Fruit fly (Drosophila melanogaster) whole organism, embryonic: ENCODE results near the gene CG13028.
A peak's percentile ranks its signal among the peaks of the same experiment; 100 is the strongest.

Experiments used
- B-H1 ChIP-seq: fragments of 200-800 bp; sonication (Bioruptor generic); IDR thresholded peaks from 3 replicates; pipeline ENCODE4 v1.3.6; 2022; ENCODE audit warnings: missing biosample characterization, missing genetic modification characterization
- CG10321 ChIP-seq: fragments of 200-800 bp; sonication (Bioruptor generic); IDR thresholded peaks from 2 replicates; pipeline ENCODE4 v1.3.6; 2022; ENCODE audit warnings: missing biosample characterization, missing genetic modification characterization
- CG10366 ChIP-seq: fragments of 200-800 bp; sonication (Bioruptor generic); IDR thresholded peaks from 2 replicates; pipeline ENCODE4 v1.3.6; 2022; ENCODE audit warnings: missing biosample characterization, missing genetic modification characterization
- CG12659 ChIP-seq: fragments of 200-800 bp; sonication (Bioruptor generic); optimal IDR thresholded peaks from 3 replicates; lab custom pipeline; 2017; ENCODE audit warnings: mild to moderate bottlenecking, missing biosample characterization, missing genetic modification reagents, missing genetic modification characterization
- CG12942 ChIP-seq: fragments of 200-800 bp; sonication (Bioruptor generic); optimal IDR thresholded peaks from 3 replicates; lab custom pipeline; 2016; ENCODE audit warnings: missing biosample characterization, missing genetic modification characterization
- CG14441 ChIP-seq: fragments of 200-800 bp; sonication (Bioruptor generic); IDR thresholded peaks from 2 replicates; pipeline ENCODE4 v1.3.6; 2022; ENCODE audit warnings: missing biosample characterization, missing genetic modification characterization
- CG15601 ChIP-seq: fragments of 200-800 bp; sonication (Bioruptor generic); optimal IDR thresholded peaks from 3 replicates; lab custom pipeline; 2019; ENCODE audit warnings: missing biosample characterization, mild to moderate bottlenecking, missing genetic modification characterization, moderate library complexity
- CG1647 ChIP-seq: fragments of 200-800 bp; sonication (Bioruptor generic); optimal IDR thresholded peaks from 3 replicates; lab custom pipeline; 2016; ENCODE audit warnings: missing biosample characterization, missing genetic modification characterization
- CG16813 ChIP-seq: fragments of 200-800 bp; sonication (Bioruptor generic); IDR thresholded peaks from 3 replicates; pipeline ENCODE4 v1.3.6; 2022; ENCODE audit warnings: missing biosample characterization, missing genetic modification characterization; ENCODE audit not compliant: partially characterized antibody
- CG2678 ChIP-seq: fragments of 200-800 bp; sonication (Bioruptor generic); optimal IDR thresholded peaks from 3 replicates; lab custom pipeline; 2019; ENCODE audit warnings: missing biosample characterization, mild to moderate bottlenecking, missing genetic modification characterization, moderate library complexity
- CG2712 ChIP-seq: fragments of 200-800 bp; optimal IDR thresholded peaks from 3 replicates; lab custom pipeline; 2019; ENCODE audit warnings: missing biosample characterization, mild to moderate bottlenecking, missing genetic modification characterization, moderate library complexity
- CG4404 ChIP-seq: fragments of 200-800 bp; sonication (Bioruptor generic); IDR thresholded peaks from 2 replicates; pipeline ENCODE4 v1.3.6; 2022; ENCODE audit warnings: missing biosample characterization, missing genetic modification characterization
- CG7839 ChIP-seq: fragments of 200-800 bp; sonication (Bioruptor generic); optimal IDR thresholded peaks from 3 replicates; lab custom pipeline; 2018; ENCODE audit warnings: missing biosample characterization, mild to moderate bottlenecking, missing genetic modification characterization, moderate library complexity
- CG7987 ChIP-seq: fragments of 200-800 bp; sonication (Bioruptor generic); optimal IDR thresholded peaks from 2 replicates; lab custom pipeline; 2018; ENCODE audit warnings: missing biosample characterization, mild to moderate bottlenecking, missing genetic modification characterization, moderate library complexity
- CG8281 ChIP-seq: fragments of 200-800 bp; sonication (Bioruptor generic); optimal IDR thresholded peaks from 2 replicates; lab custom pipeline; 2018; ENCODE audit warnings: missing biosample characterization, mild to moderate bottlenecking, missing genetic modification characterization, moderate library complexity
- CG8944 ChIP-seq: fragments of 200-800 bp; sonication (Bioruptor generic); optimal IDR thresholded peaks from 3 replicates; lab custom pipeline; 2016; ENCODE audit warnings: missing biosample characterization, missing genetic modification characterization
- CG9727 ChIP-seq: fragments of 200-800 bp; sonication (Bioruptor generic); optimal IDR thresholded peaks from 3 replicates; lab custom pipeline; 2017; ENCODE audit warnings: missing biosample characterization, mild to moderate bottlenecking, missing genetic modification characterization
- CrebB ChIP-seq: fragments of 200-800 bp; sonication (Bioruptor generic); optimal IDR thresholded peaks from 3 replicates; lab custom pipeline; 2018; ENCODE audit warnings: missing biosample characterization, mild to moderate bottlenecking, missing genetic modification characterization
- D19A ChIP-seq: fragments of 200-800 bp; optimal IDR thresholded peaks from 3 replicates; lab custom pipeline; 2019; ENCODE audit warnings: missing biosample characterization, mild to moderate bottlenecking, missing genetic modification characterization, moderate library complexity
- Dad ChIP-seq: fragments of 200-800 bp; sonication (Bioruptor generic); optimal IDR thresholded peaks from 3 replicates; lab custom pipeline; 2016; ENCODE audit warnings: missing biosample characterization, missing genetic modification characterization
- Dip2 ChIP-seq: fragments of 200-800 bp; sonication (Bioruptor generic); IDR thresholded peaks from 2 replicates; pipeline ENCODE4 v1.3.6; 2022; ENCODE audit warnings: missing biosample characterization, missing genetic modification characterization
- Dp ChIP-seq: fragments of 200-800 bp; sonication (Bioruptor generic); optimal IDR thresholded peaks from 2 replicates; lab custom pipeline; 2018; ENCODE audit warnings: missing biosample characterization, mild to moderate bottlenecking, missing genetic modification characterization, moderate library complexity
- Drgx ChIP-seq: fragments of 200-800 bp; sonication (Bioruptor generic); IDR thresholded peaks from 2 replicates; pipeline ENCODE4 v1.3.6; 2022; ENCODE audit warnings: missing biosample characterization, missing genetic modification characterization
- Gsc ChIP-seq: fragments of 200-800 bp; sonication (Bioruptor generic); IDR thresholded peaks from 2 replicates; pipeline ENCODE4 v1.3.6; 2022; ENCODE audit warnings: missing biosample characterization, missing genetic modification characterization
- Lhr ChIP-seq: fragments of 200-800 bp; sonication (Bioruptor generic); optimal IDR thresholded peaks from 3 replicates; lab custom pipeline; 2017; ENCODE audit warnings: mild to moderate bottlenecking, missing biosample characterization, missing genetic modification reagents, missing genetic modification characterization
- Mrtf ChIP-seq: fragments of 200-800 bp; sonication (Bioruptor generic); IDR thresholded peaks from 3 replicates; pipeline ENCODE4 v1.3.6; 2022; ENCODE audit warnings: missing biosample characterization, missing genetic modification characterization
- NC2α ChIP-seq: fragments of 200-800 bp; sonication (Bioruptor generic); optimal IDR thresholded peaks from 2 replicates; lab custom pipeline; 2016; ENCODE audit warnings: missing biosample characterization, missing genetic modification characterization
- Neu2 ChIP-seq: fragments of 200-800 bp; sonication (Bioruptor generic); optimal IDR thresholded peaks from 3 replicates; lab custom pipeline; 2016; ENCODE audit warnings: missing biosample characterization, missing genetic modification characterization, borderline replicate concordance
- Pdp1 ChIP-seq, 2 experiments: fragments of 200-800 bp; sonication (Bioruptor generic); optimal IDR thresholded peaks; 3 replicates each; lab custom pipeline; 2016; ENCODE audit warnings: missing biosample characterization in 2 of 2, missing genetic modification characterization in 2 of 2, mild to moderate bottlenecking in 1 of 2, moderate library complexity in 1 of 2
- Sox100B ChIP-seq: fragments of 200-800 bp; sonication (Bioruptor generic); optimal IDR thresholded peaks from 3 replicates; lab custom pipeline; 2018; ENCODE audit warnings: missing biosample characterization, mild to moderate bottlenecking, missing genetic modification characterization
- Tbp ChIP-seq: fragments of >200 bp; optimal IDR thresholded peaks from 2 replicates; lab custom pipeline; 2018; ENCODE audit warnings: missing biosample characterization, missing genetic modification characterization
- YL-1 ChIP-seq: fragments of 200-800 bp; sonication (Bioruptor generic); optimal IDR thresholded peaks from 3 replicates; lab custom pipeline; 2017; ENCODE audit warnings: missing biosample characterization, mild to moderate bottlenecking, missing genetic modification characterization
- bigmax ChIP-seq: fragments of 200-800 bp; sonication (Bioruptor generic); optimal IDR thresholded peaks from 2 replicates; lab custom pipeline; 2018; ENCODE audit warnings: missing biosample characterization, mild to moderate bottlenecking, missing genetic modification characterization
- cato ChIP-seq: fragments of 200-800 bp; sonication (Bioruptor generic); optimal IDR thresholded peaks from 2 replicates; lab custom pipeline; 2016; ENCODE audit warnings: missing biosample characterization, missing genetic modification characterization, borderline replicate concordance
- crol ChIP-seq: fragments of 200-800 bp; sonication (Bioruptor generic); IDR thresholded peaks from 2 replicates; pipeline ENCODE4 v1.3.6; 2022; ENCODE audit warnings: missing biosample characterization, missing genetic modification characterization
- dpn ChIP-seq, 2 experiments: fragments of 200-800 bp; sonication (Bioruptor generic); optimal IDR thresholded peaks; 3 replicates each; lab custom pipeline; 2016; ENCODE audit warnings: missing biosample characterization in 2 of 2, missing genetic modification characterization in 2 of 2
- fu2 ChIP-seq: fragments of 200-800 bp; sonication (Bioruptor generic); optimal IDR thresholded peaks from 2 replicates; lab custom pipeline; 2016; ENCODE audit warnings: missing biosample characterization, missing genetic modification characterization
- gcm ChIP-seq: fragments of 200-800 bp; sonication (Bioruptor generic); optimal IDR thresholded peaks from 2 replicates; lab custom pipeline; 2019; ENCODE audit warnings: missing biosample characterization, mild to moderate bottlenecking, missing genetic modification characterization, moderate library complexity
- gro ChIP-seq: fragments of 200-800 bp; sonication (Bioruptor generic); optimal IDR thresholded peaks from 2 replicates; lab custom pipeline; 2016; ENCODE audit warnings: missing biosample characterization, missing genetic modification characterization
- ham ChIP-seq: fragments of 200-800 bp; sonication (Bioruptor generic); IDR thresholded peaks from 2 replicates; pipeline ENCODE4 v1.3.6; 2022; ENCODE audit warnings: missing biosample characterization, missing genetic modification characterization
- lbe ChIP-seq: fragments of 200-800 bp; sonication (Bioruptor generic); optimal IDR thresholded peaks from 2 replicates; lab custom pipeline; 2016; ENCODE audit warnings: missing biosample characterization, mild to moderate bottlenecking, missing genetic modification characterization
- mirr ChIP-seq: fragments of 200-800 bp; sonication (Bioruptor generic); optimal IDR thresholded peaks from 3 replicates; lab custom pipeline; 2018; ENCODE audit warnings: missing biosample characterization, mild to moderate bottlenecking, missing genetic modification characterization
- org-1 ChIP-seq: fragments of 200-800 bp; sonication (Bioruptor generic); optimal IDR thresholded peaks from 2 replicates; lab custom pipeline; 2017; ENCODE audit warnings: missing biosample characterization, missing genetic modification characterization
- pita ChIP-seq: fragments of 200-800 bp; sonication (Bioruptor generic); optimal IDR thresholded peaks from 2 replicates; lab custom pipeline; 2017; ENCODE audit warnings: missing biosample characterization, mild to moderate bottlenecking, missing genetic modification characterization
- pzg ChIP-seq: fragments of 200-800 bp; sonication (Bioruptor generic); optimal IDR thresholded peaks from 3 replicates; lab custom pipeline; 2018; ENCODE audit warnings: missing biosample characterization, mild to moderate bottlenecking, missing genetic modification characterization, moderate library complexity
- sima ChIP-seq: fragments of 200-800 bp; sonication (Bioruptor generic); optimal IDR thresholded peaks from 2 replicates; lab custom pipeline; 2016; ENCODE audit warnings: missing biosample characterization, missing genetic modification characterization
- tna ChIP-seq: fragments of 200-800 bp; sonication (Bioruptor generic); IDR thresholded peaks from 2 replicates; pipeline ENCODE4 v1.3.6; 2022; ENCODE audit warnings: missing biosample characterization, missing genetic modification characterization; ENCODE audit not compliant: partially characterized antibody
- vvl ChIP-seq: fragments of 200-800 bp; sonication (Bioruptor generic); IDR thresholded peaks from 2 replicates; pipeline ENCODE4 v1.3.6; 2022; ENCODE audit warnings: missing biosample characterization, missing genetic modification characterization
- zen ChIP-seq: fragments of 200-800 bp; sonication (Bioruptor generic); optimal IDR thresholded peaks from 3 replicates; lab custom pipeline; 2018; ENCODE audit warnings: missing biosample characterization, mild to moderate bottlenecking, missing genetic modification characterization, moderate library complexity

The CG13028 gene

dm6 chr3L:16956768-16957533 lies 33.9 kb downstream of the CG13028 start (continued):
- TF ChIP-seq CG8281: no peak
- TF ChIP-seq CG14441 (GFP tag; lab: Robert Waterston, UW): peak; percentile 75
- peak; percentile 40 for TF ChIP-seq fu2 (GFP tag; lab: Kevin White, UChicago)
- peak; percentile 28 for TF ChIP-seq cato (GFP tag; lab: Kevin White, UChicago)
- TF ChIP-seq Lhr: no peak
- peak; percentile 57 for TF ChIP-seq CG15601 (tag; lab: Kevin White, UChicago)
- peak; percentile 2 for TF ChIP-seq NC2α (GFP tag; lab: Kevin White, UChicago)
- TF ChIP-seq gcm (GFP tag; lab: Kevin White, UChicago): peak; percentile 15
- no peak for TF ChIP-seq CG7987
- TF ChIP-seq CG12942 (GFP tag; lab: Kevin White, UChicago): peak; percentile 25
- no peak for TF ChIP-seq Dip2 (GFP tag; lab: Robert Waterston, UW)
- TF ChIP-seq CG10366: peak; percentile 69
- no peak for TF ChIP-seq pzg
- TF ChIP-seq Tbp (GFP tag; lab: Kevin White, UChicago): no peak
- no peak for TF ChIP-seq Gsc (GFP tag; lab: Robert Waterston, UW)
- TF ChIP-seq tna: no peak
- TF ChIP-seq CG16813 (GFP tag; lab: Robert Waterston, UW): no peak
- TF ChIP-seq Mrtf (GFP tag; lab: Robert Waterston, UW): peak; percentile 55; the same call in 1 of the 3 replicates
- peak; percentile 62 for TF ChIP-seq CG9727
- no peak for TF ChIP-seq CG8944
- TF ChIP-seq mirr (GFP tag; lab: Kevin White, UChicago): peak; percentile 69
- TF ChIP-seq CG1647 (GFP tag; lab: Kevin White, UChicago): peak; percentile 26
- TF ChIP-seq CG12659: peak; percentile 72
- no peak for TF ChIP-seq ham
- peak; percentile 48; the same call in 1 of the 2 replicates for TF ChIP-seq Drgx
- peak; percentile 72 for TF ChIP-seq CG7839
- TF ChIP-seq lbe (GFP tag; lab: Kevin White, UChicago): no peak
- TF ChIP-seq vvl (GFP tag; lab: Robert Waterston, UW): peak; percentile 83
- peak; percentile 77 for TF ChIP-seq D19A (tag; lab: Kevin White, UChicago)
- TF ChIP-seq CG4404: no peak
- TF ChIP-seq crol (GFP tag; lab: Robert Waterston, UW): no peak
- peak; percentile 24 to 38 for TF ChIP-seq Pdp1 (GFP tag; optimal IDR thresholded peaks at IDR 0.05; lab: Kevin White, UChicago)
- TF ChIP-seq org-1: peak; percentile 49
- TF ChIP-seq CrebB (tag; lab: Kevin White, UChicago): peak; percentile 51
- TF ChIP-seq Dp (GFP tag; lab: Kevin White, UChicago): no peak
- no peak for TF ChIP-seq YL-1 (GFP tag; lab: Kevin White, UChicago)
- peak; percentile 38 for TF ChIP-seq CG2678 (tag; lab: Kevin White, UChicago)
- no peak for TF ChIP-seq sima (GFP tag; lab: Kevin White, UChicago)
- no peak for TF ChIP-seq bigmax (GFP tag; lab: Kevin White, UChicago)
- no peak for TF ChIP-seq pita (GFP tag; lab: Kevin White, UChicago)
- TF ChIP-seq zen: no peak
- TF ChIP-seq Neu2: no peak
- peak; percentile 37 to 58 for TF ChIP-seq dpn (GFP tag; optimal IDR thresholded peaks at IDR 0.05; lab: Kevin White, UChicago)
- TF ChIP-seq B-H1: peak; percentile 51; the same call in 2 of the 3 replicates
- TF ChIP-seq CG2712 (tag; lab: Kevin White, UChicago): peak; percentile 83
- TF ChIP-seq Sox100B (GFP tag; lab: Kevin White, UChicago): peak; percentile 70
- TF ChIP-seq CG10321 (GFP tag; lab: Robert Waterston, UW): no peak
- TF ChIP-seq gro (GFP tag; lab: Kevin White, UChicago): peak; percentile 3
- no peak for TF ChIP-seq Dad (GFP tag; lab: Kevin White, UChicago)
